Fruit fly (Drosophila melanogaster): Measurements from ENCODE around the gene CG7394.

Gene CG7394

dm6 chr3L:11551949-11552348, 9.8 kb upstream of the CG7394 start (continued):
- no peak for TF ChIP-seq ab (GFP tag; optimal IDR thresholded peaks at IDR 0.05)
- TF ChIP-seq CG7556 (GFP tag; optimal IDR thresholded peaks at IDR 0.05) = peak; percentile 36
- no peak; the same call in 1 of the 2 replicates for TF ChIP-seq esg (GFP tag; conservative IDR thresholded peaks at IDR 0.05)
- TF ChIP-seq CG14965 (GFP tag; optimal IDR thresholded peaks at IDR 0.05; ENCODE audit: borderline replicate concordance) = no peak
- TF ChIP-seq schlank (tag; optimal IDR thresholded peaks at IDR 0.05) = no peak
- no peak for TF ChIP-seq Hand (GFP tag; optimal IDR thresholded peaks at IDR 0.05)
- no peak for TF ChIP-seq CG4282 (GFP tag; optimal IDR thresholded peaks at IDR 0.05)
- no peak for TF ChIP-seq slp2 (GFP tag; optimal IDR thresholded peaks at IDR 0.05)
- TF ChIP-seq tap (tag; optimal IDR thresholded peaks at IDR 0.05) = peak; percentile 9
- TF ChIP-seq CG1647 (GFP tag; optimal IDR thresholded peaks at IDR 0.05) = no peak
- TF ChIP-seq eve (GFP tag; optimal IDR thresholded peaks at IDR 0.05) = peak in 1 of 2 experiments; percentile 16
- TF ChIP-seq CG1233 (GFP tag; optimal IDR thresholded peaks at IDR 0.05) = no peak
- TF ChIP-seq CG13424 (tag; optimal IDR thresholded peaks at IDR 0.05) = peak; percentile 42
- no peak for TF ChIP-seq CG17912 (GFP tag; optimal IDR thresholded peaks at IDR 0.05)
- peak; percentile 41 for TF ChIP-seq CG2202 (tag; optimal IDR thresholded peaks at IDR 0.05)
- TF ChIP-seq CG9437 (GFP tag; optimal IDR thresholded peaks at IDR 0.05) = no peak
- TF ChIP-seq PHDP (tag; optimal IDR thresholded peaks at IDR 0.05) = peak; percentile 36
- 0 out of 2 replicates have a peak, but pooled peaks have one; percentile 46 for TF ChIP-seq CG31441 (GFP tag; IDR thresholded peaks at IDR 0.05)
- TF ChIP-seq eyg (GFP tag; optimal IDR thresholded peaks at IDR 0.05) = no peak
- no peak for TF ChIP-seq corto (GFP tag; optimal IDR thresholded peaks at IDR 0.05)
- TF ChIP-seq CG2120 (GFP tag; optimal IDR thresholded peaks at IDR 0.05) = no peak
- 0 out of 2 replicates have a peak, but pooled peaks have one; percentile 47 for TF ChIP-seq vvl (GFP tag; IDR thresholded peaks at IDR 0.05)
- TF ChIP-seq dimm (GFP tag; IDR thresholded peaks at IDR 0.05) = no peak
- no peak for TF ChIP-seq kni (GFP tag; optimal IDR thresholded peaks at IDR 0.05)
- TF ChIP-seq CG11456 (GFP tag; IDR thresholded peaks at IDR 0.05) = no peak
- peak; percentile 75 for TF ChIP-seq dmrt11E (tag; optimal IDR thresholded peaks at IDR 0.05)
- TF ChIP-seq CG33557 (GFP tag; optimal IDR thresholded peaks at IDR 0.05) = peak; percentile 46
- TF ChIP-seq CG8388 (GFP tag; optimal IDR thresholded peaks at IDR 0.05) = peak; percentile 55
- TF ChIP-seq ci (GFP tag; IDR thresholded peaks at IDR 0.05) = 0 out of 3 replicates have a peak, but pooled peaks have one; percentile 53
- no peak for TF ChIP-seq hbn (GFP tag; IDR thresholded peaks at IDR 0.05; ENCODE audit: partially characterized antibody)
- no peak for TF ChIP-seq CG13894 (tag; optimal IDR thresholded peaks at IDR 0.05)
- TF ChIP-seq gce (GFP tag; IDR thresholded peaks at IDR 0.05) = no peak
- no peak for TF ChIP-seq HLHmδ (GFP tag; optimal IDR thresholded peaks at IDR 0.05)
- no peak for TF ChIP-seq CG15514 (GFP tag; optimal IDR thresholded peaks at IDR 0.05)
- TF ChIP-seq CG2889 (GFP tag; IDR thresholded peaks at IDR 0.05) = no peak
- TF ChIP-seq Tbp (GFP tag; optimal IDR thresholded peaks at IDR 0.05) = no peak
- no peak for TF ChIP-seq pfk (GFP tag; optimal IDR thresholded peaks at IDR 0.05)
- TF ChIP-seq psq (GFP tag; optimal IDR thresholded peaks at IDR 0.05) = no peak
- peak; percentile 27 for TF ChIP-seq CG12219 (GFP tag; optimal IDR thresholded peaks at IDR 0.05)
- 0 out of 3 replicates have a peak, but pooled peaks have one; percentile 43 for TF ChIP-seq tgo (GFP tag; IDR thresholded peaks at IDR 0.05)
- no peak for TF ChIP-seq org-1 (GFP tag; optimal IDR thresholded peaks at IDR 0.05)
- TF ChIP-seq salm (tag; optimal IDR thresholded peaks at IDR 0.05) = no peak
- TF ChIP-seq CG17802 (tag; optimal IDR thresholded peaks at IDR 0.05) = no peak
- peak; percentile 49; the same call in 1 of the 2 replicates for TF ChIP-seq HLH3B (GFP tag; IDR thresholded peaks at IDR 0.05)
- TF ChIP-seq Neu2 (GFP tag; optimal IDR thresholded peaks at IDR 0.05; ENCODE audit: borderline replicate concordance) = no peak
- no peak for TF ChIP-seq knrl (GFP tag; IDR thresholded peaks at IDR 0.05; ENCODE audit: partially characterized antibody)
- TF ChIP-seq Dbx (GFP tag; IDR thresholded peaks at IDR 0.05) = no peak
- no peak for TF ChIP-seq CG10321 (GFP tag; IDR thresholded peaks at IDR 0.05)
- TF ChIP-seq E2f1 (GFP tag; IDR thresholded peaks at IDR 0.05) = peak; percentile 52
- TF ChIP-seq dysf (GFP tag; IDR thresholded peaks at IDR 0.05) = no peak; the same call in 2 of the 3 replicates
- no peak for TF ChIP-seq Jarid2 (GFP tag; optimal IDR thresholded peaks at IDR 0.05)

All from whole organism, embryonic.